Fruit fly (Drosophila melanogaster) whole organism, larva: Measurements from ENCODE around the gene dj-1beta.

Source experiments
- noc ChIP-seq: fragments of 200-800 bp; sonication (Bioruptor generic); optimal IDR thresholded peaks from 3 replicates; lab custom pipeline; 2019; ENCODE audit warnings: missing biosample characterization, mild to moderate bottlenecking, missing genetic modification characterization, moderate library complexity

The dj-1beta gene

dm6 chr3R:30806490-30807195 is at the start of gene dj-1beta, which contains the start of gene wts:
Gene dj-1beta (plus strand): TSS chr3R:30807117.
Gene wts (minus strand): TSS chr3R:30806619.
- TF ChIP-seq noc: no peak

DNA sequence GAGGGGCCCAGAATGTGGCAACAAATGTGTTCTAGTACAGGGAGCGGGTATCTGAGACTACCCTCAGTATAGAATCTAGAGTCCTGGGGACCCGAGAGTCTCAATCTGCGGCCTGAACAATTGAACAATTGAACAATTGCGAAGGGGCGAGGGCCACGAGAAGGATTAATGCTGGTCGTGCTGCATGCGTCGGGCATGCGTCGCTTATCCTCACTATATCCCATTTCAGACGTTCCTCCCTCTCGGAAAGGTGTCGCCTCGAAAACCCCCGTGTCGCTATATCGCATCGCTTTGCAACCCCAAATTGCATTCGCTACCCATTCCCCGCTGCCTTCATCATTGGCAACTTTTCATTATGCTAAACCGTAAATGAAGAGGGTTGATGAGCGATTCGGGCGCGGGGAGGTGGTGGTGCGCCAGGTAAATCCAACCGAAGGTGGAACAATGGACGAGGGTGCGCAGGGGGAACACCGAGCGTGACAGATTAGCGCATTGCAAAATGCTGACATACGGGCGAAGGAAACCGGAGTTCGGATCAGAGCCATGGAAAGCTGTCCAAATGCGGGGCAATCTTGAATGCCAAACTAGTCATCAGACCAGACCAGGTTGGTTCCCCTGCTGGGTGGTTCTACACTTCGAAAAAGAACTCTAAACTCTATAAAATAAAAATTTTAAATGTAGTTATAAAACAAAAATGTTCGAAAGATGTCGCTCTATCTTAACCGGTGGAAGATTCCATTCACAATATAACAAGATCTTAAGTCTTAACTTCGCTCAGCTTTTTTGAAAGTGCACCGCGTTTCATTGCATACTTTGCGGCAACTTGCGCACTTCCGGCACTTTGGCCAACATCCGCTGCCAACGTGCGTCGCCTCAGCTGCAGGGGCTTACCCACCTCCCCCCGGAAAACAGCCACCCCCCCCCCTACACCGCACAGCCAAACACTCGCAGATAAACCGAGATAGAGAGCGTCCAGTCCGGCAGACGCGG is 47.9 kb upstream of the dj-1beta start:
- TF ChIP-seq noc: no peak

DNA sequence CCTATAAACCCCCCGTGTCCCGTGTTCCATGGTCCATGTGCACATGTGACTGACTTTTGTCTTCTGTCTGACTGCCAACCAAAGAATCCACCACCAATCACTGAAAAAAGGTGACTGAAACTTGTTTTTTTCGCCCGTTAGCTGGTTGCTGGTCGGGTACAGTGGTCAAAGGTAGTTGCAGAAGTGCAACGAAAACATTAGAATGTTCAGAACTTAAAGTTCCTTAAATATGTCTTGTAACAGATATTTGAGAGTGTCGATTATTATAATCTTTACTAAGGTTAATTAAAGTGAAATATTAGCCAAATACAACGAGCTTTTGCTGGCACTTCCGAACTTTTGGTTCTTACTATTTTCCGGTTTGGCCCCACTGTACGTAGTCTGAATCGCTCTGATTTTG is 45.8 kb upstream of the dj-1beta start:
- no peak for TF ChIP-seq noc

- TF ChIP-seq noc: no peak
These were observed 44.7 kb upstream of the dj-1beta start for dm6 chr3R:30762230-30762629.

dm6 chr3R:30764121-30764520 is 42.8 kb upstream of the dj-1beta start:
- no peak for TF ChIP-seq noc

dm6 chr3R:30765306-30766033 is 41.4 kb upstream of the dj-1beta start, which contains the start of gene zfh1:
Gene zfh1 (plus strand): TSS chr3R:30765926.
- TF ChIP-seq noc: no peak

DNA sequence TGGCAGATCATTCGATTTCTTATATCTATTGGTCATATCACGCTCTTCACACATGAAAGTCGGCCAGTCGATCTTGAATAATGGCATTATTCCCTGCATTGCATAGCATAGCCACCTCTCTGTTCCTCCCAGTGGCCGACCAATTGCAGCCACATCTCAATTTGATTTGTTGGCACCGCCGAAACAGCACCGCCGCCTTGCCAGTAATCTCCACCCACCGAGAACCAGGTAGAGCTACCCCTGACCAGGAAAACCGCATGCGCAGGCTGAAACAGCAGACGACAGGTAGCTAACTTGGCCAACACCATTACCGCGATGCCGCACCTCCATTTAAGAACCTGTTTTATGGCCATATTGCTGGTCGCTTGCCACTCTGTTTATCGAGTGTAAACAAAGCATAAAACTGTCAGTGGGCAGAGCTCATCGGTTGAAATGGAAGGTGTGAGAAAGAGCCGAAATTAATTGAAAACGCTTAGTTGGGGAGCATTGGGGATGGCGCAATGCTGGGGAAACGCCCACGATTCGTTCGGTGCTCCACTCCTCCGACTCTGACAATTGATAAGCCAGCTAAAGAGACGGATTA is 39.9 kb upstream of the dj-1beta start:
- TF ChIP-seq noc: no peak

- no peak for TF ChIP-seq noc
These were observed 39.4 kb upstream of the dj-1beta start for dm6 chr3R:30767556-30767955.

dm6 chr3R:30770069-30770633 is 36.8 kb upstream of the dj-1beta start:
- no peak for TF ChIP-seq noc

- no peak for TF ChIP-seq noc
These were observed 36.2 kb upstream of the dj-1beta start for dm6 chr3R:30770709-30771108.

DNA sequence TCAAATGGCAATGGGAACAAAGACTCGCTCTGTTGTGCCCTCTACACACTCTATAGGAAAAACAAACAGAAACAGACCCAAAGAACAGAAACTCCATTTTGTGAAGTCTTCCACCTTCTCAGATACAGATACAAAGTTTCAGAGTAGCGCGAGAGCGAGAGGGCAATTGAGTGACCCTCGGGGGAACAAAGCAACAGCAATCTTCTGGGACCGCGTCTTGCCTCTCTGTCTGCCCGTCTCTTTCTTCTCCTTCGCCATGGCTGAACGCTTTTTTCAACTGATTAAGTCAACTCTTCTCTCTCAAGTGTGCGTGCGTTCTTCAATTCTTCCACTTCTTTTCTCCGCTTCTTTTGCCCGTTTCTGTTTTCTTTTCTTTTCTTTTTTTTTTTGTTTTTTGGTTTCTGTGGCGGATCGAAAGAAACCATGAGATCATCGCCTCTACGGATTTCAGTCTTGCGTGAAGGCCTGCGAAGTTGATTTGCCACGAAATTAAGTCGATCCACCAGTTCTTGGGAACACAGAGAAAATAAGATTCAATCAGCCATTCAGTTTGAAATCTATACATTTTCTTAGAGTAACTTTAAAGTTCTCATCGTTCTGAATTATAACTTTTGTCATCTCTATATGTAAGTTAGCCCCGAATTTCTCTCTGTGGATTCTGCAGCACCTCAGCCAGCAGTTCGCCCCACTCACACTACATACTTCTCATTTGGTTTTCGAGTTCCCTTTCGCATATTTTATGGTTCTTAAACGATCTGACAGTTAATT is 34.0 kb upstream of the dj-1beta start:
- no peak for TF ChIP-seq noc

- no peak for TF ChIP-seq noc
These were observed 31.7 kb upstream of the dj-1beta start for dm6 chr3R:30775249-30775648.

DNA sequence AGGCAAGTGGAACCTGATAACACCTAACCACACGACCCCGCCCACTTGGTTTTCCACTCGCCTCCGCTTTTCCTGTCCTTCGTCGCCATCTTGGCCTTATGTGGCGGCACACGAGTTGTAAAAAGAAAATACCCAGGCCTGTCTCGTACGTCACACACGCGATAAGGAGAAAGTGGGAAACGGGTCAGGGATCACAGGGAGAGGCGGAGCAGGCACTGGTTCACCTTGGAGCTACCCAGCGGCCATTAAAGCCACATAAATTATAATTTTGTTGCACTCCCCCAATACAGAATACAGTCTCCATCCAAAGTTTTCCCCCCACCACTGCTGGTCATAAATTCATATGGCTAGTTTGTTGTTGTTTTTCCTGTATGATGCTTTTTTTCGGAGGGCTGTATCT is 31.0 kb upstream of the dj-1beta start:
- TF ChIP-seq noc: no peak

- TF ChIP-seq noc: peak; percentile 36
These were observed 27.7 kb upstream of the dj-1beta start for dm6 chr3R:30779257-30779656.

dm6 chr3R:30780451-30780850 is 26.5 kb upstream of the dj-1beta start:
- peak; percentile 2 for TF ChIP-seq noc
